Worm (Caenorhabditis elegans) whole organism, midembryonic: ENCODE results near the gene efhc-1.

Experiments
- med-1 ChIP-seq: sonication (generic microtip); optimal IDR thresholded peaks from 2 replicates; lab custom pipeline; 2017; ENCODE audit warnings: missing genetic modification characterization, mild to moderate bottlenecking, missing compliant biosample characterization, antibody characterized with exemption, missing genetic modification reagents; ENCODE audit not compliant: insufficient read depth
- tab-1 ChIP-seq: fragments of 200-800 bp; sonication (Bioruptor generic); IDR thresholded peaks from 2 replicates; pipeline ENCODE4 v1.3.6; 2022; ENCODE audit warnings: missing genetic modification characterization, missing compliant biosample characterization

ce11 chrX:10373581-10373980 lies 15.4 kb downstream of the efhc-1 start:
- TF ChIP-seq tab-1 (GFP tag; lab: Robert Waterston, UW) (no peak), med-1 (no peak)
